Fruit fly (Drosophila melanogaster) S2 (cell line): ENCODE data around the gene CG42781.

Experiments
- CG8478 ChIP-seq: fragments of >200 bp; optimal IDR thresholded peaks from 2 replicates; lab custom pipeline; 2018
- CTCF ChIP-seq, 2 experiments: fragments of >200 bp; optimal IDR thresholded peaks; 2 replicates each; lab custom pipeline; 2018

DNA sequence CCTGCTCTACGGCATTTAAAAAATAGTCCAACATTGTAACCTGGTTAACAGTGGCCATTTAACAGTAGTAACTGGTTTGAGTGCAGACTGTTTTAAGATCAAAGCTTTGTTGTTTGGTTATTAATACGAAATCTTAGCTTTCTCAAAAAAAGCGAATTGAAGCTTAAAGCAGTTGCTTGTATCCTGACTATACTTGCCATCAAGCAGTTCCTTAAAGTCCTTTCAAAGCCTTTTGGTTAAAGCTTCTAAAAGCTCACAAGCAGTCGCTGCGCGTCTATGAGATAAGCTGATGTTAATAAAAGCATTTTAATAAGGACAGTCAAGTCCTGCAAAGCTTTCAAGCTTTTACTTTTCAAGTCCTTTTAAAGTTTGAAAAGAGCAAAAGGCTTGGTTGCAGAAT lies 42.1 kb downstream of the CG42781 start:
- TF ChIP-seq CG8478 (no peak), CTCF (optimal IDR thresholded peaks at IDR 0.05; lab: Kevin White, UChicago) (no peak)
